Fruit fly (Drosophila melanogaster): ENCODE results near the gene swm.
A peak's percentile ranks its signal among the peaks of the same experiment; 100 is the strongest.

Gene swm

dm6 chr2L:19453381-19453780 lies 39.7 kb upstream of the swm start, which contains the start of gene Top2 (continued):
- no peak for TF ChIP-seq CG12219 (GFP tag; optimal IDR thresholded peaks at IDR 0.05)
- no peak for TF ChIP-seq CG11695 (GFP tag; IDR thresholded peaks at IDR 0.05)
- peak; percentile 79 for TF ChIP-seq zen2 (GFP tag; IDR thresholded peaks at IDR 0.05; ENCODE audit: partially characterized antibody)
- peak; percentile 89 for TF ChIP-seq CG2712 (tag; optimal IDR thresholded peaks at IDR 0.05)
- peak; percentile 84 for TF ChIP-seq HmgZ (tag; optimal IDR thresholded peaks at IDR 0.05)
- TF ChIP-seq Six4 (GFP tag; optimal IDR thresholded peaks at IDR 0.05), result no peak
- peak; percentile 77 for TF ChIP-seq CG14860 (GFP tag; IDR thresholded peaks at IDR 0.05; ENCODE audit: partially characterized antibody)
- peak; percentile 52 for TF ChIP-seq vfl (GFP tag; optimal IDR thresholded peaks at IDR 0.05)
- peak; percentile 92 for TF ChIP-seq Ets65A (GFP tag)
- TF ChIP-seq ac (GFP tag; optimal IDR thresholded peaks at IDR 0.05), result no peak
- no peak for TF ChIP-seq tio (GFP tag; optimal IDR thresholded peaks at IDR 0.05)
- TF ChIP-seq CG4707 (GFP tag; optimal IDR thresholded peaks at IDR 0.05), result no peak
- TF ChIP-seq gce (GFP tag; IDR thresholded peaks at IDR 0.05), result no peak
- no peak for TF ChIP-seq CG8765 (GFP tag; IDR thresholded peaks at IDR 0.05)
- TF ChIP-seq pros (GFP tag; optimal IDR thresholded peaks at IDR 0.05), result no peak
- no peak for TF ChIP-seq lbe (GFP tag; optimal IDR thresholded peaks at IDR 0.05)
- TF ChIP-seq CG15073 (GFP tag; optimal IDR thresholded peaks at IDR 0.05), result no peak
- no peak for TF ChIP-seq ham (GFP tag; IDR thresholded peaks at IDR 0.05)
- TF ChIP-seq HLHmδ (GFP tag; optimal IDR thresholded peaks at IDR 0.05), result no peak
- peak; percentile 54 for TF ChIP-seq Dek (tag; optimal IDR thresholded peaks at IDR 0.05)
- TF ChIP-seq esg (GFP tag; conservative IDR thresholded peaks at IDR 0.05), result no peak
- no peak for TF ChIP-seq CG12744 (GFP tag; optimal IDR thresholded peaks at IDR 0.05)
- peak; percentile 27; the same call in 1 of the 2 replicates for TF ChIP-seq Ada2b (GFP tag; IDR thresholded peaks at IDR 0.05)
- TF ChIP-seq CG30020 (tag; optimal IDR thresholded peaks at IDR 0.05), result peak; percentile 70
- TF ChIP-seq br (optimal IDR thresholded peaks at IDR 0.05), result no peak
- TF ChIP-seq CG11093 (GFP tag; IDR thresholded peaks at IDR 0.05), result no peak
- TF ChIP-seq Neu2 (GFP tag; optimal IDR thresholded peaks at IDR 0.05; ENCODE audit: borderline replicate concordance), result peak; percentile 1
- TF ChIP-seq HLH54F (GFP tag; optimal IDR thresholded peaks at IDR 0.05), result peak; percentile 40
- TF ChIP-seq CG9609 (GFP tag; optimal IDR thresholded peaks at IDR 0.05), result peak; percentile 28
- TF ChIP-seq Jarid2 (GFP tag; optimal IDR thresholded peaks at IDR 0.05), result no peak
- TF ChIP-seq lov (optimal IDR thresholded peaks at IDR 0.05), result no peak
- TF ChIP-seq lov (GFP tag; IDR thresholded peaks at IDR 0.05), result no peak
- TF ChIP-seq chn (GFP tag; optimal IDR thresholded peaks at IDR 0.05), result peak; percentile 25
- TF ChIP-seq tna (GFP tag; IDR thresholded peaks at IDR 0.05; ENCODE audit: partially characterized antibody), result peak; percentile 77
- TF ChIP-seq CG34422 (GFP tag; IDR thresholded peaks at IDR 0.05), result 0 out of 3 replicates have a peak, but pooled peaks have one; percentile 8
- no peak for TF ChIP-seq Sox100B (GFP tag; optimal IDR thresholded peaks at IDR 0.05)
- peak; percentile 33 for TF ChIP-seq NC2β (GFP tag; optimal IDR thresholded peaks at IDR 0.05)
- no peak for TF ChIP-seq CG3065 (GFP tag; optimal IDR thresholded peaks at IDR 0.05)
- no peak for TF ChIP-seq CG34376 (GFP tag; optimal IDR thresholded peaks at IDR 0.05)
- TF ChIP-seq zfh2 (GFP tag; optimal IDR thresholded peaks at IDR 0.05), result peak; percentile 68
- no peak for TF ChIP-seq pfk (GFP tag; optimal IDR thresholded peaks at IDR 0.05)
- TF ChIP-seq crp (GFP tag; optimal IDR thresholded peaks at IDR 0.05), result peak in 1 of 2 experiments; percentile 30
- peak; percentile 81 for TF ChIP-seq hbn (GFP tag; IDR thresholded peaks at IDR 0.05; ENCODE audit: partially characterized antibody)
- no peak for TF ChIP-seq schlank (tag; optimal IDR thresholded peaks at IDR 0.05)
- no peak for TF ChIP-seq CG4730 (GFP tag; IDR thresholded peaks at IDR 0.05)
- TF ChIP-seq CG17802 (tag; optimal IDR thresholded peaks at IDR 0.05), result peak; percentile 100
- peak; percentile 9; the same call in 1 of the 2 replicates for TF ChIP-seq vvl (GFP tag; IDR thresholded peaks at IDR 0.05)
- TF ChIP-seq Myb (GFP tag; optimal IDR thresholded peaks at IDR 0.05), result peak; percentile 89
- no peak for TF ChIP-seq Optix (GFP tag; IDR thresholded peaks at IDR 0.05)
- TF ChIP-seq Elba2 (GFP tag; optimal IDR thresholded peaks at IDR 0.05), result peak; percentile 4
- TF ChIP-seq yki (optimal IDR thresholded peaks at IDR 0.05), result peak; percentile 21
- no peak for TF ChIP-seq CG7372 (GFP tag; IDR thresholded peaks at IDR 0.05)

All from whole organism, embryonic.